Fruit fly (Drosophila melanogaster): ENCODE results near the gene RpS21.

Gene RpS21

DNA sequence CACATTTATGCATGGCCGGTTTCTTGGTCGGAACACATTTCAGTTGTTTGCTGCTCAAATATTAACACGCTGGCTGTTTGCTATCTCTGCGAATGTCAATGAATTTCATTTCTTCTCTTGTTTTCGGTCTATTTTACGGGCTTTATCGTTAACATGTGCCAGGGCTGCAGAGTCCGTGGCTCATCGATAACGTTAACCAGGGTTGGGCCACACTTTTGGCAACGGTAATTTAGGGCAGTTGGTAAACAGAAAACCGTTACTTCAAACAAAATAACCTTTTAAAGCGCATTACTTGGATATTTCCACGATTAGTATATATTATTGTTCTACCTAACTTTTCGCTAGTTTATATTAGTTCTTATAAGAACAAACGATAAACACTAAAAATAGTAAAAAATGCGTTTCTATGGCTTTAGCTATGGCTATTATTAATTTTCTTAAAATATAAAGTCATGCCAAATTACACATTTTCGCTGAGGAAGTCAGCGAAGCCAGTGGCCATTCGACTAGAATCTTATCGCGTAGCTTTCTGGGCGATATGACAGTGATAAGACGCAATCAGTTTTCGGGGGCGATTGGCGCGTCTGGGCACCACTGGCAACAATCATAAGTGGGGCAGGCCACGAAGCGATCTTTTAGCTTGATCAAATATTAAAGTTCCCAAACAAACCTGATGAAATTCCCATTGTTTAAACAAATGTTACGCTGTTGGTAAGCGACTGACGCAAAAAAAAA lies 27.3 kb downstream of the RpS21 start (continued):
- TF ChIP-seq mld (GFP tag; IDR thresholded peaks at IDR 0.05; ENCODE audit: partially characterized antibody): no peak
- peak; percentile 29 for TF ChIP-seq Jarid2 (GFP tag; optimal IDR thresholded peaks at IDR 0.05)
- TF ChIP-seq CG10321 (GFP tag; IDR thresholded peaks at IDR 0.05): no peak; the same call in 1 of the 2 replicates
- TF ChIP-seq CG3065 (GFP tag; optimal IDR thresholded peaks at IDR 0.05): no peak
- TF ChIP-seq ham (GFP tag; IDR thresholded peaks at IDR 0.05): no peak
- peak; percentile 26 for TF ChIP-seq CG12236 (GFP tag; optimal IDR thresholded peaks at IDR 0.05)
- no peak for TF ChIP-seq gt (GFP tag; IDR thresholded peaks at IDR 0.05)
- no peak for TF ChIP-seq CG32767 (GFP tag; IDR thresholded peaks at IDR 0.05)
- no peak for TF ChIP-seq chn (GFP tag; optimal IDR thresholded peaks at IDR 0.05)
- peak; percentile 29 for TF ChIP-seq NfI (GFP tag; optimal IDR thresholded peaks at IDR 0.05)
- peak in 1 of 2 experiments; percentile 49 for TF ChIP-seq insv (GFP tag; optimal IDR thresholded peaks at IDR 0.05)
- TF ChIP-seq ab (GFP tag; optimal IDR thresholded peaks at IDR 0.05): no peak
- TF ChIP-seq lov (optimal IDR thresholded peaks at IDR 0.05): no peak
- no peak for TF ChIP-seq lov (GFP tag; IDR thresholded peaks at IDR 0.05)
- peak; percentile 48 for TF ChIP-seq CG13775 (GFP tag; optimal IDR thresholded peaks at IDR 0.05)
- TF ChIP-seq ase (GFP tag; IDR thresholded peaks at IDR 0.05): no peak
- TF ChIP-seq YL-1 (GFP tag; optimal IDR thresholded peaks at IDR 0.05): no peak
- TF ChIP-seq Oaz (GFP tag; IDR thresholded peaks at IDR 0.05): no peak
- TF ChIP-seq bsh (GFP tag; optimal IDR thresholded peaks at IDR 0.05): peak in 1 of 2 experiments; percentile 32
- TF ChIP-seq Side (GFP tag; optimal IDR thresholded peaks at IDR 0.05): peak; percentile 9
- TF ChIP-seq HmgD (GFP tag; optimal IDR thresholded peaks at IDR 0.05): no peak
- peak; percentile 16; the same call in 1 of the 2 replicates for TF ChIP-seq aop (GFP tag; IDR thresholded peaks at IDR 0.05)
- TF ChIP-seq CG31388 (GFP tag; optimal IDR thresholded peaks at IDR 0.05): no peak
- peak; percentile 42 for TF ChIP-seq Ets97D (GFP tag; optimal IDR thresholded peaks at IDR 0.05)
- no peak for TF ChIP-seq hth (optimal IDR thresholded peaks at IDR 0.05)
- peak; percentile 67 for TF ChIP-seq Rfx (GFP tag; IDR thresholded peaks at IDR 0.05)
- TF ChIP-seq CG9817 (tag; optimal IDR thresholded peaks at IDR 0.05): no peak
- TF ChIP-seq CG4282 (GFP tag; optimal IDR thresholded peaks at IDR 0.05): no peak
- no peak for TF ChIP-seq Dip2 (GFP tag; IDR thresholded peaks at IDR 0.05)
- peak; percentile 64 for TF ChIP-seq CG12659 (GFP tag; optimal IDR thresholded peaks at IDR 0.05)
- TF ChIP-seq grau (tag; optimal IDR thresholded peaks at IDR 0.05): peak; percentile 61
- TF ChIP-seq CG15514 (GFP tag; optimal IDR thresholded peaks at IDR 0.05): peak; percentile 68
- no peak for TF ChIP-seq TFAM (GFP tag; optimal IDR thresholded peaks at IDR 0.05)
- TF ChIP-seq Hr39 (optimal IDR thresholded peaks at IDR 0.05): no peak
- TF ChIP-seq CG10366 (GFP tag; IDR thresholded peaks at IDR 0.05): peak; percentile 35; the same call in 1 of the 2 replicates
- TF ChIP-seq twi (tag; optimal IDR thresholded peaks at IDR 0.05): no peak
- TF ChIP-seq D (optimal IDR thresholded peaks at IDR 0.05): no peak
- no peak for TF ChIP-seq D (GFP tag; optimal IDR thresholded peaks at IDR 0.05)
- TF ChIP-seq az2 (GFP tag; optimal IDR thresholded peaks at IDR 0.05): peak; percentile 34
- no peak for TF ChIP-seq CG7357 (GFP tag; IDR thresholded peaks at IDR 0.05)
- TF ChIP-seq Ada2b (GFP tag; IDR thresholded peaks at IDR 0.05): peak; percentile 28; the same call in 1 of the 2 replicates

DNA sequence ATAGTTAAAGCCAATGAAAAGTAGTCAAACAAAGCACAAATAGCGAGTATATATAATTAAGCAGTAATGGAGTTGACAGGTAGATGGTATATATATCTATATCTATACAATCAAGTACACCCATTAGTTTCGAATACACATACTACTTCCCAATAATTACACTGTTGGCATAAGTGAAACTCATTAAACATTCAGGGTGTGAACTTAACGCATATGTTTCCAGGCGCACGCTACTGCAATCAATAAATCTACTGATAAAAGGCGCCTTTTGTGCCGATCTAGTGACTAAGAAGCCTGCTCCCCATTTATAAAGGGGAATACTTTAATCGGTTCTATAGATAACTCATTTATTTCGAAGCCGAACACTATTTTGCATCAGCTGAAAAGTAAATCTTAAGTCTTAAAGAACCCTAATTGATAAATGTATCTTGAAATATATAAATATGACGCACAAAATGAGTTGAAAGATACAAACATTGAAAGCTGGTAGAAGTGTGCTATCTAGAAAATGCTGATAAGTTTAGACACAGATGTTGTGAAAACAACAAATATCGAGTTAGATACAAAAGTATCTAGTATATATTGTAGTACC lies 27.9 kb downstream of the RpS21 start:
- peak in 1 of 2 experiments; percentile 36 for TF ChIP-seq Pdp1 (GFP tag; optimal IDR thresholded peaks at IDR 0.05)
- peak; percentile 7 for TF ChIP-seq CG10543 (GFP tag; optimal IDR thresholded peaks at IDR 0.05)
- peak; percentile 9 for TF ChIP-seq grn (GFP tag; optimal IDR thresholded peaks at IDR 0.05)
- TF ChIP-seq Med (GFP tag): peak; percentile 35
- no peak for TF ChIP-seq CG8388 (GFP tag; optimal IDR thresholded peaks at IDR 0.05)
- TF ChIP-seq exex (tag; optimal IDR thresholded peaks at IDR 0.05): peak; percentile 89
- no peak for TF ChIP-seq CG10979 (tag; optimal IDR thresholded peaks at IDR 0.05)
- peak; percentile 31 for TF ChIP-seq Hand (GFP tag; optimal IDR thresholded peaks at IDR 0.05)
- no peak for TF ChIP-seq trh (GFP tag; optimal IDR thresholded peaks at IDR 0.05)
- no peak for TF ChIP-seq usp (GFP tag; optimal IDR thresholded peaks at IDR 0.05)
- peak; percentile 2 for TF ChIP-seq Fer1 (GFP tag; optimal IDR thresholded peaks at IDR 0.05)
- TF ChIP-seq tna (GFP tag; IDR thresholded peaks at IDR 0.05; ENCODE audit: partially characterized antibody): no peak

Measured in whole organism, embryonic.